Worm (Caenorhabditis elegans) whole organism, L2 larva: ENCODE results near the gene fdgt-1.

Source experiments
- C34F6.9 ChIP-seq: fragments of 150-350 bp; optimal IDR thresholded peaks from 2 replicates; lab custom pipeline; 2014; ENCODE audit warnings: missing biosample characterization, missing genetic modification characterization
- F13H6.1 ChIP-seq: sonication (generic microtip); optimal IDR thresholded peaks from 2 replicates; lab custom pipeline; 2016; ENCODE audit warnings: missing genetic modification characterization, missing compliant biosample characterization
- R02D3.7 ChIP-seq: fragments of 150-350 bp; optimal IDR thresholded peaks from 2 replicates; lab custom pipeline; 2014; ENCODE audit warnings: missing biosample characterization, missing genetic modification characterization
- Y55F3AM.14 ChIP-seq: fragments of 200-800 bp; sonication (Bioruptor generic); optimal IDR thresholded peaks from 2 replicates; lab custom pipeline; 2018; ENCODE audit warnings: mild to moderate bottlenecking, missing genetic modification characterization, missing compliant biosample characterization
- ZK546.5 ChIP-seq: sonication (generic microtip); optimal IDR thresholded peaks from 2 replicates; lab custom pipeline; 2017; ENCODE audit warnings: missing biosample characterization, missing genetic modification characterization
- alr-1 ChIP-seq: fragments of 150-350 bp; optimal IDR thresholded peaks from 2 replicates; lab custom pipeline; 2014; ENCODE audit warnings: missing biosample characterization, missing genetic modification characterization
- aly-2 ChIP-seq: fragments of 150-350 bp; optimal IDR thresholded peaks from 2 replicates; lab custom pipeline; 2014; ENCODE audit warnings: missing biosample characterization, missing genetic modification characterization
- ama-1 ChIP-seq: fragments of 150-350 bp; optimal IDR thresholded peaks from 2 replicates; lab custom pipeline; 2018; ENCODE audit warnings: inconsistent platforms
- blmp-1 ChIP-seq: sonication (generic microtip); optimal IDR thresholded peaks from 2 replicates; lab custom pipeline; 2017; ENCODE audit warnings: missing genetic modification characterization, mild to moderate bottlenecking, missing compliant biosample characterization, antibody characterized with exemption, moderate library complexity; ENCODE audit not compliant: insufficient read depth
- ceh-82 ChIP-seq: fragments of 150-350 bp; optimal IDR thresholded peaks from 2 replicates; lab custom pipeline; 2014; ENCODE audit warnings: missing biosample characterization, missing genetic modification characterization
- crh-2 ChIP-seq: sonication (generic microtip); optimal IDR thresholded peaks from 2 replicates; lab custom pipeline; 2017; ENCODE audit warnings: missing biosample characterization, missing genetic modification characterization
- egl-27 ChIP-seq: sonication (generic microtip); optimal IDR thresholded peaks from 3 replicates; lab custom pipeline; 2017; ENCODE audit warnings: missing biosample characterization, missing genetic modification reagents, missing genetic modification characterization
- elt-1 ChIP-seq: fragments of 150-350 bp; optimal IDR thresholded peaks from 2 replicates; lab custom pipeline; 2014; ENCODE audit warnings: missing biosample characterization, missing genetic modification characterization
- elt-3 ChIP-seq: sonication (generic microtip); optimal IDR thresholded peaks from 2 replicates; lab custom pipeline; 2017; ENCODE audit warnings: missing biosample characterization, missing genetic modification characterization
- fos-1 ChIP-seq: fragments of 150-350 bp; optimal IDR thresholded peaks from 2 replicates; lab custom pipeline; 2014; ENCODE audit warnings: missing biosample characterization, missing genetic modification characterization
- gmeb-1 ChIP-seq: fragments of 150-350 bp; optimal IDR thresholded peaks from 2 replicates; lab custom pipeline; 2014; ENCODE audit warnings: missing biosample characterization, missing genetic modification characterization
- lin-11 ChIP-seq: fragments of 150-350 bp; sonication (generic microtip); optimal IDR thresholded peaks from 2 replicates; lab custom pipeline; 2014; ENCODE audit warnings: missing biosample characterization, missing genetic modification characterization, inconsistent platforms, mixed read lengths
- lin-13 ChIP-seq: fragments of 150-350 bp; optimal IDR thresholded peaks from 2 replicates; lab custom pipeline; 2014; ENCODE audit warnings: missing biosample characterization, missing genetic modification reagents, missing genetic modification characterization
- lin-39 ChIP-seq: fragments of 150-350 bp; optimal IDR thresholded peaks from 2 replicates; lab custom pipeline; 2014; ENCODE audit warnings: missing biosample characterization, missing genetic modification reagents, missing genetic modification characterization
- lsy-2 ChIP-seq, 2 experiments: fragments of 150-350 bp in 1 of 2; sonication (generic microtip) in 1 of 2; optimal IDR thresholded peaks; 2 replicates each; lab custom pipeline; 2014 to 2017; ENCODE audit warnings: missing biosample characterization in 2 of 2, missing genetic modification characterization in 2 of 2
- mab-5 ChIP-seq: fragments of 150-350 bp; optimal IDR thresholded peaks from 2 replicates; lab custom pipeline; 2014; ENCODE audit warnings: missing biosample characterization, missing genetic modification characterization
- mbf-1 ChIP-seq: sonication (generic microtip); optimal IDR thresholded peaks from 2 replicates; lab custom pipeline; 2017; ENCODE audit warnings: missing biosample characterization, missing genetic modification characterization
- mdl-1 ChIP-seq, 2 experiments: fragments of 150-350 bp in 1 of 2; sonication (generic microtip) in 1 of 2; optimal IDR thresholded peaks; 2 replicates each; lab custom pipeline; 2017; ENCODE audit warnings: missing biosample characterization in 2 of 2, missing genetic modification characterization in 2 of 2
- nhr-10 ChIP-seq: sonication (generic microtip); optimal IDR thresholded peaks from 2 replicates; lab custom pipeline; 2017; ENCODE audit warnings: missing biosample characterization, missing genetic modification characterization
- nhr-11 ChIP-seq: fragments of 150-350 bp; optimal IDR thresholded peaks from 2 replicates; lab custom pipeline; 2014; ENCODE audit warnings: missing biosample characterization, missing genetic modification characterization
- nhr-21 ChIP-seq: fragments of 150-350 bp; optimal IDR thresholded peaks from 2 replicates; lab custom pipeline; 2014; ENCODE audit warnings: missing biosample characterization, missing genetic modification characterization
- nhr-23 ChIP-seq: fragments of 150-350 bp; optimal IDR thresholded peaks from 2 replicates; lab custom pipeline; 2014; ENCODE audit warnings: missing biosample characterization, missing genetic modification reagents, missing genetic modification characterization
- nhr-237 ChIP-seq: fragments of 150-350 bp; optimal IDR thresholded peaks from 2 replicates; lab custom pipeline; 2014; ENCODE audit warnings: missing biosample characterization, missing genetic modification characterization
- nhr-25 ChIP-seq: fragments of 150-350 bp; sonication (generic microtip); optimal IDR thresholded peaks from 3 replicates; lab custom pipeline; 2014; ENCODE audit warnings: missing biosample characterization, missing genetic modification characterization
- nhr-6 ChIP-seq: fragments of 150-350 bp; optimal IDR thresholded peaks from 2 replicates; lab custom pipeline; 2014; ENCODE audit warnings: missing biosample characterization, missing genetic modification characterization
- nhr-77 ChIP-seq: fragments of 150-350 bp; optimal IDR thresholded peaks from 2 replicates; lab custom pipeline; 2014; ENCODE audit warnings: missing biosample characterization, missing genetic modification characterization
- peb-1 ChIP-seq: fragments of 150-350 bp; optimal IDR thresholded peaks from 2 replicates; lab custom pipeline; 2014; ENCODE audit warnings: missing biosample characterization, missing genetic modification characterization
- sma-3 ChIP-seq: sonication (generic microtip); optimal IDR thresholded peaks from 2 replicates; lab custom pipeline; 2016; ENCODE audit warnings: missing genetic modification reagents, missing genetic modification characterization, missing compliant biosample characterization
- unc-55 ChIP-seq: fragments of 150-350 bp; sonication (generic microtip); optimal IDR thresholded peaks from 3 replicates; lab custom pipeline; 2014; ENCODE audit warnings: missing biosample characterization, missing genetic modification reagents, missing genetic modification characterization
- ztf-1 ChIP-seq: fragments of 200-800 bp; sonication (Bioruptor generic); conservative IDR thresholded peaks from 2 replicates; pipeline ENCODE4 v1.3.6; 2022; ENCODE audit warnings: missing genetic modification characterization, missing compliant biosample characterization
- ztf-11 ChIP-seq: sonication (generic microtip); optimal IDR thresholded peaks from 2 replicates; lab custom pipeline; 2017; ENCODE audit warnings: missing biosample characterization, missing genetic modification characterization
- ztf-4 ChIP-seq: fragments of 150-350 bp; optimal IDR thresholded peaks from 2 replicates; lab custom pipeline; 2014; ENCODE audit warnings: missing biosample characterization, missing genetic modification characterization

fdgt-1 gene

DNA sequence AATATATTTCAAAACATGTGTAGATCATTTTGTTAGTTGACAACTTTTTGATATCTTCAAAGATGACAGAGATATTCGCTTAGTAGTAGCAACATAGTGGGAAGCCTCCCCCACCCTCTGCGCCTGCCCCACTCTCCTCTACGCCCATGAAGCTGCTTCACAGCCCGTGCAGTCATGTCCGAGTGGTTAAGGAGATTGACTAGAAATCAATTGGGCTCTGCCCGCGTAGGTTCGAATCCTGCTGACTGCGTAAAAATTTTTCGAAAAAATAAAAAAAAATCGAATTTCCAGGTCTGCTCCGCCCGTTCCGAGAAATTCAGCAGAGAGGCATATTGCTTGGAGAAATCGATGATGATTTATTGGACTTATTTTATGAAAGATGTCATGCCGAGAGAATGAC lies 15.5 kb downstream of the fdgt-1 start (continued):
- no peak for TF ChIP-seq lin-11 (tag; lab: Kevin White, UChicago)
- no peak for TF ChIP-seq nhr-11
- peak; percentile 18 to 41 for TF ChIP-seq lsy-2 (tag; optimal IDR thresholded peaks at IDR 0.05; lab: Kevin White, UChicago)
- no peak for TF ChIP-seq elt-1 (tag; lab: Kevin White, UChicago)
- no peak for TF ChIP-seq C34F6.9 (tag; lab: Kevin White, UChicago)
- peak; percentile 40 for TF ChIP-seq lin-13 (GFP tag; lab: Kevin White, UChicago)

DNA sequence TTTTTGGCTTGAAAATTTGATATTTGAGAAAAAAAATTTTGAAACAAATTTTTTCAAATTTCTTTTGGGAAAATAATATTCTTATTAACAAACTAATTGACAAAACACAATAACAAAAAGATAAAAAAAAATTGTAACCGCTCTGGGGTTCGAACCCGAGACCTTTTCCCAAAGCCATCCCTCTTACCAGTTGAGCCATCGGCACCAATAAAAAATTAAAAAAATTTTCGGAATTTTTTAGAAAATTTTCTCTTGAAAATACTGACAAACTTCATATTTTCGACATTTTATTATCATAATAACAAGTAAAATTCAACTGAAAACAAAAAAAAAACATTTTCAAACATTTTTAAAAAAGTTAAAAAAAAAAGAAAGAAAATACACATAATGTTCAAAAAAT lies 17.6 kb downstream of the fdgt-1 start:
- TF ChIP-seq nhr-6 (tag; lab: Kevin White, UChicago), result no peak
- TF ChIP-seq mab-5 (tag; lab: Kevin White, UChicago), result no peak
- TF ChIP-seq unc-55 (GFP tag; lab: Kevin White, UChicago), result no peak
- TF ChIP-seq nhr-77 (tag; lab: Kevin White, UChicago), result no peak
- TF ChIP-seq sma-3 (GFP tag; lab: Kevin White, UChicago), result no peak
- no peak for TF ChIP-seq lin-39 (tag; lab: Kevin White, UChicago)
- TF ChIP-seq nhr-21, result no peak
- no peak for TF ChIP-seq nhr-237 (tag; lab: Kevin White, UChicago)
- no peak for TF ChIP-seq fos-1
- no peak for TF ChIP-seq C34F6.9 (tag; lab: Kevin White, UChicago)
- TF ChIP-seq elt-3, result no peak
- no peak for TF ChIP-seq mdl-1 (tag; optimal IDR thresholded peaks at IDR 0.05; lab: Kevin White, UChicago)
- TF ChIP-seq nhr-11, result no peak
- TF ChIP-seq crh-2 (tag; lab: Kevin White, UChicago), result no peak
- TF ChIP-seq ZK546.5 (tag; lab: Kevin White, UChicago), result no peak
- no peak for TF ChIP-seq alr-1 (tag; lab: Kevin White, UChicago)
- no peak for TF ChIP-seq lin-13 (GFP tag; lab: Kevin White, UChicago)
- TF ChIP-seq F13H6.1 (tag; lab: Kevin White, UChicago), result no peak
- TF ChIP-seq mbf-1 (tag; lab: Kevin White, UChicago), result no peak
- no peak for TF ChIP-seq blmp-1 (tag; lab: Kevin White, UChicago)

DNA sequence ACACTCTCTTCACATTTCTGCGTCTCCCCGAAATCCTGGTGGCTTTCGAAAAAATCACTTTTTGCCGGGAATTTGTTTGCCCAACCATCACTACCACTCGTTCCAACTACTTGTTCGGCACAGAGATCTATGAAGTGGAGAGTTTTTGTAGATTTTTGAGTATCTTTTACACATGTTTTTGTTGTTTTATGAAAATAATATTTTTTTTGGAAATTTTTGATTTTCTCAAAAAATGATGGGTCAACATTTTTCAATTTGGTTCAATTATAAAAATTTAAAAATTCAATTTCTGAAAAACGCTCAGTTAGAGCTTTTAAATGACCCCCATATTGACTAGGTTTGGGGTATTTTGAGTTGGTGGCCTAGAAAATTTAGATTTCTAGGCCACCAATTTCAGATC lies 21.1 kb downstream of the fdgt-1 start, which contains the start of gene Y51H7BR.7:
Y51H7BR.7 (minus strand) TSS at position 101 of the 400 bp plus-strand sequence.
- TF ChIP-seq egl-27 (tag; lab: Kevin White, UChicago) (no peak), ceh-82 (tag; lab: Kevin White, UChicago) (no peak), ztf-1 (GFP tag; lab: Robert Waterston, UW) (no peak), peb-1 (tag; lab: Kevin White, UChicago) (no peak), nhr-23 (tag; lab: Kevin White, UChicago) (no peak), ama-1 (no peak), Y55F3AM.14 (GFP tag; lab: Kevin White, UChicago) (no peak), nhr-11 (no peak), ZK546.5 (tag; lab: Kevin White, UChicago) (no peak), gmeb-1 (no peak), ztf-4 (tag; lab: Kevin White, UChicago) (no peak), nhr-237 (tag; lab: Kevin White, UChicago) (no peak)

DNA sequence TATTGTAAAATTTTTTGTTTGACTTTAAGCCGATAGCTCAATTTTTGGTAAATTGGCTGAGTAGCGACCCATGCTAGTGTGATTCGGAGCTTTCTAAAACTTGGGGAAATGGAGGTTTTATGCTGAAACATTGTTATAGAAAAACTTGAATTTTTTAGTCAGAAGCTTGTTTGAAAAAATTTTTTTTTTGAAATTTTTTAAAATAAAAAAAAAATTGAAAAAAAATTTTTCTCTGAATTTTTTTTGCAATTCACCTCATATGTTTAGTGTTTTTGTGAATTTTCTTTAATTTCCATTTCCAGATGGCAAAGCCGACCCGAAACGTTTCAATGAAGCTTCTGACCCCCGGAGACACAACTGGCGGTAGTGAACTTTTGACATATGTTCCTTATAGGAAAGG lies 24.7 kb downstream of the fdgt-1 start, which contains the start of gene Y51H7BR.4:
Y51H7BR.4 (plus strand) TSS at position 301 of the 400 bp plus-strand sequence.
- no peak for TF ChIP-seq nhr-10
- TF ChIP-seq, all 48 proteins: peak for 0

DNA sequence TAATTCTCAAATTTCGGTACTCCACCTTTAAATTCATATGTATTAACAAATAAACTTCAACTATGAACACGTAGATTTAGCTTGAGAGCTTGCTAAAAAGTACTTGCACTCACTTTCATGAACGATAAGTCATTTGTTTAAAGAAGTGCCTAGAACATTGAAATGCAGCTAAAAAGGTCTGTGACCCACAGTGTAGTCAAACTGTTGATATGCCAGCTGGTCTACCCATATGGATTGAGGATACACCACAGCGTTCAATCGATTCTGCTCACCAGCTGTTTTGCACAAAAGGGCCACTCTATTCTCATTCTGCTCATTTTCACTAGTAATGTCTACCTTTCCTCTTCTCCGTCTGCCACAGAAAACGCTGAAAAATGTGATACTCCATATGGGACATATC lies 31.6 kb downstream of the fdgt-1 start, which contains the start of gene fbxb-43:
fbxb-43 (plus strand) TSS at position 301 of the 400 bp plus-strand sequence.
- TF ChIP-seq ztf-1 (GFP tag; lab: Robert Waterston, UW) (no peak), Y55F3AM.14 (GFP tag; lab: Kevin White, UChicago) (no peak), nhr-25 (tag; lab: Kevin White, UChicago) (no peak), ztf-11 (tag; lab: Kevin White, UChicago) (no peak), nhr-23 (tag; lab: Kevin White, UChicago) (no peak), nhr-21 (no peak), R02D3.7 (no peak), mdl-1 (tag; optimal IDR thresholded peaks at IDR 0.05; lab: Kevin White, UChicago) (no peak), aly-2 (tag; lab: Kevin White, UChicago) (no peak), mab-5 (tag; lab: Kevin White, UChicago) (no peak), ceh-82 (tag; lab: Kevin White, UChicago) (no peak)
